Fruit fly (Drosophila melanogaster): ENCODE results near the gene Cyp4d20.

The Cyp4d20 gene

DNA sequence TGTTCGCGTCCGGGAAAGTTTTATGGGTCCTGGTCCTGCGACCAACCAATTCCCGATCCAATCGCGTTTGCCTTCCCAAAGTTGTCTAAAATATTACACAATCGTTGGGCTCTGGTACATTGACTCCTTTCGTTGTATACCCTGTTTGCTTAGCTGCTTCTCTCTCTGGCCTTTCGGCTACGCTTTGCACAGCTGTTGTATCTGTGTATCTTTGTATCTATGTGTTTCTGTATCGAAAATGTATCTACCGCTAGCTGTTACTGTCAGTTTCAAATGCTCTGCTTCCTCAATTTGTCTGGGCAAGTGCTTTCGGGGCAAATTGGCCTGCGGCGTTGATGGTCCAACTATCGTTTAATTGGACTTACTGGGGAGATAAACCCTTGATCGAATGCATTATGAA, 8.6 kb downstream of the Cyp4d20 start:
- TF ChIP-seq tj (GFP tag; optimal IDR thresholded peaks at IDR 0.05) (no peak), CG1620 (GFP tag; optimal IDR thresholded peaks at IDR 0.05) (no peak), pad (GFP tag; optimal IDR thresholded peaks at IDR 0.05) (no peak), cic (GFP tag; optimal IDR thresholded peaks at IDR 0.05) (no peak), Mnt (GFP tag; optimal IDR thresholded peaks at IDR 0.05) (no peak), bab1 (GFP tag; optimal IDR thresholded peaks at IDR 0.05) (no peak), toe (GFP tag; optimal IDR thresholded peaks at IDR 0.05) (no peak), CG12768 (GFP tag; optimal IDR thresholded peaks at IDR 0.05) (no peak), CG14711 (tag; optimal IDR thresholded peaks at IDR 0.05) (no peak), CG5204 (GFP tag; optimal IDR thresholded peaks at IDR 0.05) (no peak), cnc (optimal IDR thresholded peaks at IDR 0.05) (no peak), CG11617 (GFP tag; optimal IDR thresholded peaks at IDR 0.05) (no peak)

DNA sequence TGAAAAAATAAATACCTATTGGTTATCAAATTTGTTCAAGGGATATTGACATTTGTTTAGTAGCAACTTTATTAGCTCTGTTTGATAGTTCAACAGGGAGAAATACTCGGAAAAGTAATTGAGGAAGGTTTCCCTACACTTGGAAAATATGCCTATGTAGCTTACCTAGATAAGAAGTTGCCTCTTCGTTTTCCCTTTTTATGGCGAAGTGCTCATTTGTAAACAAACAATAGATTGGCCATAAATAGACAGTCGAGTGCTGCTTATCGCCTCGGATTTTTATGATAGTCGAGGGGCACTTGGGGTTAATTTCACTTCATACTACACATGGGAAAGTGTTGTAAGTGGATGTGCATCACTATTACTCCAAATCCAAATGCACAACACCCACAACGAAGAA, 9.7 kb downstream of the Cyp4d20 start:
- no peak for TF ChIP-seq bab1 (GFP tag; optimal IDR thresholded peaks at IDR 0.05)
- no peak for TF ChIP-seq Mnt (GFP tag; optimal IDR thresholded peaks at IDR 0.05)
- peak; percentile 16 for TF ChIP-seq ovo (GFP tag; optimal IDR thresholded peaks at IDR 0.05)
- peak; percentile 23 for TF ChIP-seq CG7101 (tag; optimal IDR thresholded peaks at IDR 0.05)
- no peak for TF ChIP-seq toe (GFP tag; optimal IDR thresholded peaks at IDR 0.05)
- no peak for TF ChIP-seq CG11617 (GFP tag; optimal IDR thresholded peaks at IDR 0.05)
- no peak for TF ChIP-seq CG5204 (GFP tag; optimal IDR thresholded peaks at IDR 0.05)
- TF ChIP-seq Crg-1 (GFP tag; optimal IDR thresholded peaks at IDR 0.05), result no peak
- TF ChIP-seq CG1620 (GFP tag; optimal IDR thresholded peaks at IDR 0.05), result no peak
- peak; percentile 32 for TF ChIP-seq cic (GFP tag; optimal IDR thresholded peaks at IDR 0.05)
- TF ChIP-seq CG7045 (GFP tag; optimal IDR thresholded peaks at IDR 0.05), result no peak
- no peak for TF ChIP-seq CG33017 (tag; optimal IDR thresholded peaks at IDR 0.05)
- TF ChIP-seq Hr96 (GFP tag; optimal IDR thresholded peaks at IDR 0.05), result no peak
- peak; percentile 66 for TF ChIP-seq CG12768 (GFP tag; optimal IDR thresholded peaks at IDR 0.05)
- no peak for TF ChIP-seq cnc (optimal IDR thresholded peaks at IDR 0.05)
- no peak for TF ChIP-seq CG14711 (tag; optimal IDR thresholded peaks at IDR 0.05)
- no peak for TF ChIP-seq tj (GFP tag; optimal IDR thresholded peaks at IDR 0.05)
- peak; percentile 6 for TF ChIP-seq kay (GFP tag; ENCODE audit: borderline replicate concordance)
- TF ChIP-seq pad (GFP tag; optimal IDR thresholded peaks at IDR 0.05), result no peak
- TF ChIP-seq Clk (GFP tag; optimal IDR thresholded peaks at IDR 0.05), result peak; percentile 31

DNA sequence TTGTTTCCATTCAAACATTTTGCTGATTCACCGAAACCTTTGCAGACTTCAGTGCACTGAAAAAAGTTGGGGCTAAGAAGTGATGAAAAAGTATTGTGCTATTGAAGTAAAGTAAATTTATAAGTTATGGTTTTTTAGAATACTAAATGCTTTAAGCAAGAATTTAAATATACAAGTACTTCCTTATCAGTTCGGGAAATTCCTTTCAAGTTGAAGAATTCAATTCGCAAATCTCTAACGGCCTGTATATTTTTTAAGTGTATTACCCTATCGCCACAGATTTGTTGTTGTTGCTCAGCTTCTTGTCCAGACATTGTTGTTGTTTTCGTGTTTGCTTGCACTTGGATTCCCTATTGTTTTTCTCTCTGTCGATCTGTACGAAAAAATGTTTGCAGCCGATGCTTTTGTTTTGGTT, 10.8 kb downstream of the Cyp4d20 start:
- no peak for TF ChIP-seq kay (GFP tag; ENCODE audit: borderline replicate concordance)
- TF ChIP-seq CG11617 (GFP tag; optimal IDR thresholded peaks at IDR 0.05), result peak; percentile 51
- TF ChIP-seq ovo (GFP tag; optimal IDR thresholded peaks at IDR 0.05), result peak; percentile 8
- TF ChIP-seq Crg-1 (GFP tag; optimal IDR thresholded peaks at IDR 0.05), result no peak
- no peak for TF ChIP-seq CG5204 (GFP tag; optimal IDR thresholded peaks at IDR 0.05)
- peak; percentile 43 for TF ChIP-seq CG1620 (GFP tag; optimal IDR thresholded peaks at IDR 0.05)
- no peak for TF ChIP-seq cnc (optimal IDR thresholded peaks at IDR 0.05)
- peak; percentile 27 for TF ChIP-seq CG33017 (tag; optimal IDR thresholded peaks at IDR 0.05)
- TF ChIP-seq pad (GFP tag; optimal IDR thresholded peaks at IDR 0.05), result peak; percentile 69
- TF ChIP-seq CG7101 (tag; optimal IDR thresholded peaks at IDR 0.05), result peak; percentile 71
- TF ChIP-seq CG7045 (GFP tag; optimal IDR thresholded peaks at IDR 0.05), result peak; percentile 14
- peak; percentile 94 for TF ChIP-seq tj (GFP tag; optimal IDR thresholded peaks at IDR 0.05)
- peak; percentile 92 for TF ChIP-seq bab1 (GFP tag; optimal IDR thresholded peaks at IDR 0.05)
- TF ChIP-seq CG14711 (tag; optimal IDR thresholded peaks at IDR 0.05), result peak; percentile 68
- TF ChIP-seq Clk (GFP tag; optimal IDR thresholded peaks at IDR 0.05), result no peak
- TF ChIP-seq toe (GFP tag; optimal IDR thresholded peaks at IDR 0.05), result no peak

DNA sequence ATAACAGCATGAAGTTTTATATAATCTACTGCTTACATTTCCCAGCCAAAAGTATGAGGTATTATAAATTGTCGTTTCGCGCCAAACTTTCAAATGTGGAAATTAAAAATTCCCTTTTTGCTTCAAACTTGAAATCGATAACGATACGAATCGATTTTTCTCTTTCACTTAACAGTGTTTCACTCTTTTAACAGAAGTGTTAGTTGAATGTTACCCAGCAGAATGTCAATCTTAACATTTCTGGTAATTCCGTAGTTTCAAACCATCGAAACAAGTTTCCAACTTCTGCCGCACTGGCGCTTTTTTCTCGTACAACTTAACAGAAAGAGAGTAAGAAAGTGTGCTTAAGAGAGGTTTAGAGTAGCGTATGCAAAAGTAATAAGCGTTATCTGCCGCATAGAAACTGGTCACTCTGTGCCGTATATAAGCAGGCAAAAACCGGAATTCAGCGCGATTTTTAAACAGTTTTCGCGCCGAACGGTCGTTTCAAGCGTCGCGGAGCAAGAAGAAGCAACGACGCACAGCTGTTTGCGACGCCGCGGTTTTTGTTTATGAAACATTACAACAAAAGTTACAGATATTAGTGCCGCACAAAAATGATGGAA, 11.7 kb downstream of the Cyp4d20 start:
- TF ChIP-seq CG7045 (GFP tag; optimal IDR thresholded peaks at IDR 0.05) (peak; percentile 3), Hr96 (GFP tag; optimal IDR thresholded peaks at IDR 0.05) (peak; percentile 10), Clk (GFP tag; optimal IDR thresholded peaks at IDR 0.05) (no peak), toe (GFP tag; optimal IDR thresholded peaks at IDR 0.05) (no peak), CG12768 (GFP tag; optimal IDR thresholded peaks at IDR 0.05) (peak; percentile 14), CG33017 (tag; optimal IDR thresholded peaks at IDR 0.05) (peak; percentile 36), CG11617 (GFP tag; optimal IDR thresholded peaks at IDR 0.05) (no peak), CG14711 (tag; optimal IDR thresholded peaks at IDR 0.05) (no peak), CG1620 (GFP tag; optimal IDR thresholded peaks at IDR 0.05) (peak; percentile 49), tj (GFP tag; optimal IDR thresholded peaks at IDR 0.05) (peak; percentile 51), CG7101 (tag; optimal IDR thresholded peaks at IDR 0.05) (peak; percentile 53), Crg-1 (GFP tag; optimal IDR thresholded peaks at IDR 0.05) (peak; percentile 17), kay (GFP tag; ENCODE audit: borderline replicate concordance) (peak; percentile 97), bab1 (GFP tag; optimal IDR thresholded peaks at IDR 0.05) (peak; percentile 58), cic (GFP tag; optimal IDR thresholded peaks at IDR 0.05) (peak; percentile 43), CG5204 (GFP tag; optimal IDR thresholded peaks at IDR 0.05) (peak; percentile 36), Mnt (GFP tag; optimal IDR thresholded peaks at IDR 0.05) (peak; percentile 49), ovo (GFP tag; optimal IDR thresholded peaks at IDR 0.05) (peak; percentile 24)

DNA sequence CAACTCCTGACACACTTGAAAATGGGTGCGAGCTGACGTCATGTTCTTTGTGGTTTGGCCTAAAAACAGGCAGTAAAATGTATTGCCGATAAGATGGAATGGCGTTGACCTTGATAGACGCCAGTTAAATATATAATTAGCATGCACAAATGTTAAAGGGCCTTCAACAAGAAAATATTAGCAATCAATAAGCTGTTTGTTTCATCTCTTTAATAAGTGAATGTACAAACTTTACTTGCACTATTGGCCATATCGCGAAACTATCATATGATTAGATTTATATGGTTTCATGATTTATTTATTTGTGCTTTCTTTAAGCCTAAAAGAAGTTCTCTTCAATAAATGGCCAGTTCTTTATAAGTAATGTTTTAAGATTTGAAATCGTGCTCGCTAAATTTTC, 16.2 kb downstream of the Cyp4d20 start:
- TF ChIP-seq cic (GFP tag; optimal IDR thresholded peaks at IDR 0.05) (no peak), kay (GFP tag; ENCODE audit: borderline replicate concordance) (peak; percentile 63)

DNA sequence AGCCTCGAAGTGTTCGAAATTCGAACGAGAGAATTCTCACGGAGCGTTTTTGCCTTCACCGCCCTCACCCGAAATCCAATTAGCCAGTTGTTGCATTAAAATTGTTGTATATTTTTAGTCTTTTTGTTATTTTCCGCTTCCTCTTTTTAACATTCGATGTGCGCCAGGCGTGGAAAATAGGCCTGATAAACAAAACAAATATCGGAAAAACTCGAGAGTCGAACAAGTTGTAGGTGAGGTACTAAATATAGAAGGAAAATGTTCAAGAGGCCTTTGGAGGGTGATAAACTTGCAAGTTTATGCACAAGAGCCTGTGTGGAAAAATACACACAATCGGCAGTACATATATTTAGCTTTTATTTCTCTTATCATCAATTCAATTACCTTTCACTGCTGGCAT, 19.5 kb downstream of the Cyp4d20 start:
- TF ChIP-seq ovo (GFP tag; optimal IDR thresholded peaks at IDR 0.05) (no peak), kay (GFP tag; ENCODE audit: borderline replicate concordance) (peak; percentile 74), CG11617 (GFP tag; optimal IDR thresholded peaks at IDR 0.05) (no peak), Crg-1 (GFP tag; optimal IDR thresholded peaks at IDR 0.05) (no peak), tj (GFP tag; optimal IDR thresholded peaks at IDR 0.05) (no peak), CG7101 (tag; optimal IDR thresholded peaks at IDR 0.05) (no peak), Clk (GFP tag; optimal IDR thresholded peaks at IDR 0.05) (no peak)

Measured in whole organism, adult.